Worm (Caenorhabditis elegans): ENCODE data around the gene mut-15.

DNA sequence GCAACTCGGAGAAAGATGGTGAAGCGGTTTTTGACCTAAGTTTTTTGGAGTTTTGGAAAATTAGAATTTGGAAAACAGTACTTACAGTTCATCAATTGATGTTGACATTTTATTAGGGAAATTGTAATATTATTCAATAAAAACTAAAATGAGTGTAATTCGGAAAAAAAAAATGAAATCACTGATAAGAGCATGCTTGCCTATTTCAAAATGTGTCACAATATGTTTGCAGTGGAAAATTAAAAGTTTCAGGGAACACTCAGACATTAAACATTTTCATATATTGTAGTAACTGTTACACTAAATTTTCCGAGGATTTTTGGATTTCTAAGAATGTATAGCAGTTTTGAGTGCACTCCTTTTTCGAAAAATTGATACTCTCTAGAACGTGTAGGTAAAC, 50.0 kb downstream of the mut-15 start, which contains the start of the genes fbxa-82 and C25D7.5:
- TF ChIP-seq nhr-77 (tag; optimal IDR thresholded peaks at IDR 0.05) (peak; percentile 57), F37D6.2 (tag; optimal IDR thresholded peaks at IDR 0.05) (no peak), attf-4 (tag; optimal IDR thresholded peaks at IDR 0.05) (no peak), lin-15B (tag; optimal IDR thresholded peaks at IDR 0.05) (no peak), jun-1 (tag; optimal IDR thresholded peaks at IDR 0.05) (no peak), egl-27 (tag; optimal IDR thresholded peaks at IDR 0.05) (no peak), aly-2 (tag; optimal IDR thresholded peaks at IDR 0.05) (no peak), ztf-11 (tag; optimal IDR thresholded peaks at IDR 0.05) (no peak), dmd-6 (GFP tag; IDR thresholded peaks at IDR 0.05) (no peak), hif-1 (tag; optimal IDR thresholded peaks at IDR 0.05) (no peak), nhr-111 (GFP tag; optimal IDR thresholded peaks at IDR 0.05) (no peak), hlh-30 (tag; optimal IDR thresholded peaks at IDR 0.05; ENCODE audit: insufficient read depth) (no peak)

Data from whole organism, L4 larva.